Worm (Caenorhabditis elegans) whole organism, L2 larva: ENCODE results near the gene C26D10.3.
A peak's percentile ranks its signal among the peaks of the same experiment; 100 is the strongest.

Source experiments
- Y55F3AM.14 ChIP-seq: fragments of 200-800 bp; sonication (Bioruptor generic); optimal IDR thresholded peaks from 2 replicates; lab custom pipeline; 2018; ENCODE audit warnings: mild to moderate bottlenecking, missing genetic modification characterization, missing compliant biosample characterization
- dmd-4 ChIP-seq: sonication (generic microtip); optimal IDR thresholded peaks from 2 replicates; lab custom pipeline; 2017; ENCODE audit warnings: missing biosample characterization, missing genetic modification characterization
- gmeb-1 ChIP-seq: fragments of 150-350 bp; optimal IDR thresholded peaks from 2 replicates; lab custom pipeline; 2014; ENCODE audit warnings: missing biosample characterization, missing genetic modification characterization
- nhr-10 ChIP-seq: sonication (generic microtip); optimal IDR thresholded peaks from 2 replicates; lab custom pipeline; 2017; ENCODE audit warnings: missing biosample characterization, missing genetic modification characterization
- nhr-11 ChIP-seq: fragments of 150-350 bp; optimal IDR thresholded peaks from 2 replicates; lab custom pipeline; 2014; ENCODE audit warnings: missing biosample characterization, missing genetic modification characterization
- nhr-21 ChIP-seq: fragments of 150-350 bp; optimal IDR thresholded peaks from 2 replicates; lab custom pipeline; 2014; ENCODE audit warnings: missing biosample characterization, missing genetic modification characterization
- nhr-237 ChIP-seq: fragments of 150-350 bp; optimal IDR thresholded peaks from 2 replicates; lab custom pipeline; 2014; ENCODE audit warnings: missing biosample characterization, missing genetic modification characterization
- nhr-25 ChIP-seq: fragments of 150-350 bp; sonication (generic microtip); optimal IDR thresholded peaks from 3 replicates; lab custom pipeline; 2014; ENCODE audit warnings: missing biosample characterization, missing genetic modification characterization
- unc-39 ChIP-seq: fragments of 150-350 bp; optimal IDR thresholded peaks from 2 replicates; lab custom pipeline; 2014; ENCODE audit warnings: missing biosample characterization, missing genetic modification characterization
- ztf-4 ChIP-seq: fragments of 150-350 bp; optimal IDR thresholded peaks from 2 replicates; lab custom pipeline; 2014; ENCODE audit warnings: missing biosample characterization, missing genetic modification characterization

- no peak for TF ChIP-seq Y55F3AM.14 (GFP tag; lab: Kevin White, UChicago)
- TF ChIP-seq nhr-25 (tag; lab: Kevin White, UChicago): no peak
- no peak for TF ChIP-seq nhr-21 (tag; lab: Kevin White, UChicago)
- TF ChIP-seq nhr-11 (tag; lab: Kevin White, UChicago): no peak
- TF ChIP-seq ztf-4 (tag; lab: Kevin White, UChicago): no peak
- TF ChIP-seq nhr-237 (tag; lab: Kevin White, UChicago): no peak
- peak; percentile 0 for TF ChIP-seq gmeb-1 (tag; lab: Kevin White, UChicago)
- TF ChIP-seq unc-39 (tag; lab: Kevin White, UChicago): no peak
- no peak for TF ChIP-seq nhr-10
- no peak for TF ChIP-seq dmd-4 (tag; lab: Kevin White, UChicago)
These were observed 41.9 kb upstream of the C26D10.3 start, which contains the start of the genes nst-1 and cct-4 for ce11 chrII:8283158-8283717.
